Worm (Caenorhabditis elegans): ENCODE measurements around the gene C17G10.7.

C17G10.7 gene

DNA sequence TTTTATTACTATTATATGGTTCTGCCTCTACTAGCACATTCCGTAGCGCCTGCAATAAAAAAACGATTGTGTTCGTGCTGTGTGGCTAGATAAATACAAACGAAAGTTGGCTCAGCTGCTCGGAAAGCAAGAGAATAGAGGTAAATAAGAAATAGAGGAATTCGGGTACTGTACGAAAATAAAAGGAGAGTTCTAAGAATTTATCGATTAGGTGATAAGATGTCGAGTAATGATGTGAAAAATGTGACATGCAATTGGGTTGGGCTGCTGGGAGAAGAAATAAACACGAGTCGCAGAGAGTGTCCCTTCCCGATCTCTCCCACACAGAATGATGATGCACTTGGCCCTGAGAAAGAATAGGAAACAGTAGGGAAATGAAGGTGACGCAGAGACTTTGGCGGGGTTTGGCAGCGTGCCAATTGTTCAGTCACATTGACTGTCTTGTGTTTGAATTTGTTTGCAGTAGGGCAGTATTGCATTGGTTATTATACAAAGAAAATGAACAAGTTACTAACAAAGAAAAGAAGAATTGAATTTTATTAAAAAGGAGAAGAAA is 14.2 kb downstream of the C17G10.7 start, which contains the start of gene cdc-14:
TSS of gene cdc-14 (minus strand) at position 51 of the 556 bp plus-strand sequence.
- peak; percentile 57 for TF ChIP-seq xbp-1 (tag; optimal IDR thresholded peaks at IDR 0.05)
- peak; percentile 48 for TF ChIP-seq ama-1 (optimal IDR thresholded peaks at IDR 0.05)
- peak; percentile 61 for TF ChIP-seq nhr-47 (tag; optimal IDR thresholded peaks at IDR 0.05)
- peak; percentile 76 for TF ChIP-seq nhr-19 (GFP tag; conservative IDR thresholded peaks at IDR 0.05)
- peak; percentile 64 for TF ChIP-seq nhr-90 (tag; optimal IDR thresholded peaks at IDR 0.05; ENCODE audit: poor library complexity)
- TF ChIP-seq unc-130 (tag; optimal IDR thresholded peaks at IDR 0.05) = peak; percentile 87
- peak; percentile 88 for TF ChIP-seq C16A3.4 (tag; optimal IDR thresholded peaks at IDR 0.05)
- TF ChIP-seq dpl-1 (GFP tag; optimal IDR thresholded peaks at IDR 0.05) = peak; percentile 72 to 81 (median 77)
- TF ChIP-seq C34B4.2 (tag; optimal IDR thresholded peaks at IDR 0.05) = no peak
- peak; percentile 70 to 86 for TF ChIP-seq lin-35 (GFP tag; optimal IDR thresholded peaks at IDR 0.05)
- TF ChIP-seq elt-3 (tag; optimal IDR thresholded peaks at IDR 0.05) = peak in 2 of 6 experiments; percentile 39 to 73
- no peak for TF ChIP-seq ceh-63 (GFP tag; optimal IDR thresholded peaks at IDR 0.05)
- TF ChIP-seq nhr-76 (tag; optimal IDR thresholded peaks at IDR 0.05) = no peak
- TF ChIP-seq ztf-11 (tag; optimal IDR thresholded peaks at IDR 0.05) = no peak
- no peak for TF ChIP-seq Y116A8C.19 (tag; optimal IDR thresholded peaks at IDR 0.05; ENCODE audit: borderline replicate concordance)
- no peak for TF ChIP-seq zag-1 (tag; optimal IDR thresholded peaks at IDR 0.05)
- TF ChIP-seq mef-2 (tag; optimal IDR thresholded peaks at IDR 0.05) = no peak
- TF ChIP-seq mdl-1 (tag; optimal IDR thresholded peaks at IDR 0.05) = peak in 1 of 2 experiments; percentile 87
- TF ChIP-seq tbx-2 (tag; optimal IDR thresholded peaks at IDR 0.05) = peak; percentile 79
- TF ChIP-seq efl-3 (GFP tag; optimal IDR thresholded peaks at IDR 0.05) = no peak
- TF ChIP-seq unc-30 (tag; optimal IDR thresholded peaks at IDR 0.05) = no peak
- TF ChIP-seq lin-13 (GFP tag; optimal IDR thresholded peaks at IDR 0.05) = peak; percentile 72
- TF ChIP-seq lir-3 (tag; optimal IDR thresholded peaks at IDR 0.05; ENCODE audit: poor library complexity) = peak; percentile 57
- peak; percentile 81 for TF ChIP-seq snpc-4 (tag; optimal IDR thresholded peaks at IDR 0.05)
- no peak for TF ChIP-seq nhr-28 (tag; optimal IDR thresholded peaks at IDR 0.05)
- TF ChIP-seq nhr-20 (tag; optimal IDR thresholded peaks at IDR 0.05) = peak; percentile 91
- peak; percentile 80 for TF ChIP-seq rnt-1 (tag; optimal IDR thresholded peaks at IDR 0.05)
- TF ChIP-seq zip-4 (GFP tag; optimal IDR thresholded peaks at IDR 0.05) = no peak
- 0 out of 2 replicates have a peak, but pooled peaks have one; percentile 28 for TF ChIP-seq mab-9 (GFP tag; IDR thresholded peaks at IDR 0.05)
- TF ChIP-seq nhr-237 (tag; optimal IDR thresholded peaks at IDR 0.05) = peak; percentile 18
- peak; percentile 39 for TF ChIP-seq F16B12.6 (tag; optimal IDR thresholded peaks at IDR 0.05)
- TF ChIP-seq pag-3 (tag; optimal IDR thresholded peaks at IDR 0.05; ENCODE audit: borderline replicate concordance, insufficient read depth) = peak; percentile 98
- peak; percentile 64 for TF ChIP-seq ztf-4 (tag; optimal IDR thresholded peaks at IDR 0.05)
- TF ChIP-seq nhr-77 (tag; optimal IDR thresholded peaks at IDR 0.05) = peak; percentile 59
- no peak for TF ChIP-seq egl-13 (tag; optimal IDR thresholded peaks at IDR 0.05)
- peak; percentile 77 to 80 for TF ChIP-seq lsy-2 (tag; optimal IDR thresholded peaks at IDR 0.05)
- TF ChIP-seq ceh-82 (tag; optimal IDR thresholded peaks at IDR 0.05) = peak in 1 of 3 experiments; percentile 36
- peak; percentile 64 for TF ChIP-seq blmp-1 (tag; optimal IDR thresholded peaks at IDR 0.05)
- no peak for TF ChIP-seq nhr-12 (tag; optimal IDR thresholded peaks at IDR 0.05)
- TF ChIP-seq nhr-85 (tag) = peak; percentile 90
- peak; percentile 8 for TF ChIP-seq lin-39 (tag; optimal IDR thresholded peaks at IDR 0.05)
- TF ChIP-seq hpl-2 (GFP tag; optimal IDR thresholded peaks at IDR 0.05) = no peak
- TF ChIP-seq ets-5 (GFP tag; IDR thresholded peaks at IDR 0.05) = no peak
- TF ChIP-seq tlp-1 (tag; optimal IDR thresholded peaks at IDR 0.05) = no peak
- no peak for TF ChIP-seq unc-98 (GFP tag; IDR thresholded peaks at IDR 0.05)
- peak; percentile 90 for TF ChIP-seq nhr-71 (tag; optimal IDR thresholded peaks at IDR 0.05)
- TF ChIP-seq lin-15B (tag; optimal IDR thresholded peaks at IDR 0.05) = peak; percentile 71
- no peak for TF ChIP-seq ces-1 (GFP tag; optimal IDR thresholded peaks at IDR 0.05)
- peak; percentile 33 for TF ChIP-seq elt-2 (tag; optimal IDR thresholded peaks at IDR 0.05)
- no peak for TF ChIP-seq fkh-8 (tag; optimal IDR thresholded peaks at IDR 0.05)
- TF ChIP-seq efl-1 (optimal IDR thresholded peaks at IDR 0.05) = peak; percentile 74 to 76
- TF ChIP-seq efl-1 (GFP tag; optimal IDR thresholded peaks at IDR 0.05 in 1 of 2) = peak; percentile 65 to 94
- no peak for TF ChIP-seq unc-62 (GFP tag; optimal IDR thresholded peaks at IDR 0.05)
